Fruit fly (Drosophila melanogaster): ENCODE measurements around the gene CG9593.

The CG9593 gene

dm6 chr3R:15779505-15779904 is 22.6 kb upstream of the CG9593 start, which contains the start of gene CG5614:
Gene CG5614 (plus strand): TSS chr3R:15779805.
- no peak for TF ChIP-seq Hr4 (GFP tag; optimal IDR thresholded peaks at IDR 0.05)
- TF ChIP-seq CG15336 (GFP tag; IDR thresholded peaks at IDR 0.05), result no peak
- no peak for TF ChIP-seq dac (GFP tag; optimal IDR thresholded peaks at IDR 0.05)
- no peak for TF ChIP-seq vri (GFP tag; optimal IDR thresholded peaks at IDR 0.05)
- no peak for TF ChIP-seq Hr38 (GFP tag; optimal IDR thresholded peaks at IDR 0.05)
- no peak for TF ChIP-seq fd85E (GFP tag; optimal IDR thresholded peaks at IDR 0.05)
- no peak for TF ChIP-seq Blimp-1 (GFP tag; optimal IDR thresholded peaks at IDR 0.05)
- no peak for TF ChIP-seq Eip93F (GFP tag; optimal IDR thresholded peaks at IDR 0.05)
- TF ChIP-seq CG8632 (GFP tag; optimal IDR thresholded peaks at IDR 0.05), result no peak
- no peak for TF ChIP-seq CG3919 (GFP tag; optimal IDR thresholded peaks at IDR 0.05)
- no peak for TF ChIP-seq CG7368 (GFP tag; optimal IDR thresholded peaks at IDR 0.05)
- no peak for TF ChIP-seq CG10631 (GFP tag; optimal IDR thresholded peaks at IDR 0.05)
- TF ChIP-seq CG6808 (GFP tag; optimal IDR thresholded peaks at IDR 0.05), result no peak
- no peak for TF ChIP-seq Sox15 (GFP tag; optimal IDR thresholded peaks at IDR 0.05)

- TF ChIP-seq CG7368 (GFP tag; optimal IDR thresholded peaks at IDR 0.05), result no peak
- TF ChIP-seq Smox (GFP tag; optimal IDR thresholded peaks at IDR 0.05), result no peak
- TF ChIP-seq CG15336 (GFP tag; IDR thresholded peaks at IDR 0.05), result no peak
- no peak for TF ChIP-seq Eip75B (GFP tag; optimal IDR thresholded peaks at IDR 0.05)
- TF ChIP-seq CG1621 (tag; optimal IDR thresholded peaks at IDR 0.05), result no peak
- no peak for TF ChIP-seq Ets21C (GFP tag; optimal IDR thresholded peaks at IDR 0.05)
- TF ChIP-seq Hr38 (GFP tag; optimal IDR thresholded peaks at IDR 0.05), result no peak
- TF ChIP-seq Eip78C (GFP tag), result no peak
- no peak for TF ChIP-seq fd59A (GFP tag; optimal IDR thresholded peaks at IDR 0.05)
- TF ChIP-seq OdsH (GFP tag; optimal IDR thresholded peaks at IDR 0.05), result no peak
- TF ChIP-seq CG10631 (GFP tag; optimal IDR thresholded peaks at IDR 0.05), result no peak
- no peak for TF ChIP-seq achi (GFP tag; optimal IDR thresholded peaks at IDR 0.05)
- no peak for TF ChIP-seq salr (GFP tag; optimal IDR thresholded peaks at IDR 0.05)
- TF ChIP-seq esn (GFP tag; optimal IDR thresholded peaks at IDR 0.05), result no peak
- no peak for TF ChIP-seq CG4318 (GFP tag; optimal IDR thresholded peaks at IDR 0.05)
- no peak for TF ChIP-seq Hr39 (GFP tag; optimal IDR thresholded peaks at IDR 0.05)
- TF ChIP-seq CG8119 (GFP tag; IDR thresholded peaks at IDR 0.05), result no peak
Observed at dm6 chr3R:15784298-15784697, 17.8 kb upstream of the CG9593 start.

dm6 chr3R:15786538-15786937 is 15.5 kb upstream of the CG9593 start, which contains the start of gene CG9590:
Gene CG9590 (plus strand): TSS chr3R:15786703.
- TF ChIP-seq eg (GFP tag; IDR thresholded peaks at IDR 0.05), result no peak
- TF ChIP-seq Smox (GFP tag; optimal IDR thresholded peaks at IDR 0.05), result no peak
- no peak for TF ChIP-seq CG6276 (GFP tag; optimal IDR thresholded peaks at IDR 0.05)
- TF ChIP-seq CG6792 (GFP tag; optimal IDR thresholded peaks at IDR 0.05), result no peak
- TF ChIP-seq cyc (GFP tag; optimal IDR thresholded peaks at IDR 0.05), result no peak
- no peak for TF ChIP-seq dac (GFP tag; optimal IDR thresholded peaks at IDR 0.05)
- no peak for TF ChIP-seq Ets21C (GFP tag; optimal IDR thresholded peaks at IDR 0.05)
- no peak for TF ChIP-seq salr (GFP tag; optimal IDR thresholded peaks at IDR 0.05)
- TF ChIP-seq Hr4 (GFP tag; optimal IDR thresholded peaks at IDR 0.05), result no peak
- TF ChIP-seq CG6808 (GFP tag; optimal IDR thresholded peaks at IDR 0.05), result no peak
- TF ChIP-seq Lpt (GFP tag; optimal IDR thresholded peaks at IDR 0.05), result no peak
- TF ChIP-seq CG4318 (GFP tag; optimal IDR thresholded peaks at IDR 0.05), result no peak
- no peak for TF ChIP-seq Hr38 (GFP tag; optimal IDR thresholded peaks at IDR 0.05)
- TF ChIP-seq Sox102F (GFP tag; optimal IDR thresholded peaks at IDR 0.05), result no peak
- no peak for TF ChIP-seq spab (GFP tag; optimal IDR thresholded peaks at IDR 0.05)
- no peak for TF ChIP-seq Eip93F (GFP tag; optimal IDR thresholded peaks at IDR 0.05)
- no peak for TF ChIP-seq CG31627 (GFP tag; optimal IDR thresholded peaks at IDR 0.05)
- TF ChIP-seq CG3919 (GFP tag; optimal IDR thresholded peaks at IDR 0.05), result no peak

dm6 chr3R:15788221-15788620 is 13.9 kb upstream of the CG9593 start, which contains the start of gene Uros2:
Gene Uros2 (plus strand): TSS chr3R:15788521.
- TF ChIP-seq dsx (GFP tag; optimal IDR thresholded peaks at IDR 0.05; ENCODE audit: poor library complexity, severe bottlenecking) (no peak), Hr38 (GFP tag; optimal IDR thresholded peaks at IDR 0.05) (no peak), CG15336 (GFP tag; IDR thresholded peaks at IDR 0.05) (no peak), svp (GFP tag) (no peak), Lpt (GFP tag; optimal IDR thresholded peaks at IDR 0.05) (no peak), OdsH (GFP tag; optimal IDR thresholded peaks at IDR 0.05) (no peak), spab (GFP tag; optimal IDR thresholded peaks at IDR 0.05) (no peak), CG4318 (GFP tag; optimal IDR thresholded peaks at IDR 0.05) (no peak), Sox14 (GFP tag; optimal IDR thresholded peaks at IDR 0.05) (no peak), CG3919 (GFP tag; optimal IDR thresholded peaks at IDR 0.05) (no peak), ss (GFP tag; optimal IDR thresholded peaks at IDR 0.05) (no peak), Met (GFP tag; optimal IDR thresholded peaks at IDR 0.05) (no peak), net (GFP tag; optimal IDR thresholded peaks at IDR 0.05) (no peak), CG16779 (tag; optimal IDR thresholded peaks at IDR 0.05) (no peak), Hr39 (GFP tag; optimal IDR thresholded peaks at IDR 0.05) (no peak), dac (GFP tag; optimal IDR thresholded peaks at IDR 0.05) (no peak), CG8632 (GFP tag; optimal IDR thresholded peaks at IDR 0.05) (no peak), Sox15 (GFP tag; optimal IDR thresholded peaks at IDR 0.05) (no peak)
